Worm (Caenorhabditis elegans): ENCODE measurements around the gene dsc-4.
A peak's percentile ranks its signal among the peaks of the same experiment; 100 is the strongest.

Gene dsc-4

ce11 chrIV:282008-282407 is 38.3 kb downstream of the dsc-4 start (continued):
- TF ChIP-seq daf-19 (GFP tag; conservative IDR thresholded peaks at IDR 0.05) (no peak), ceh-82 (tag; optimal IDR thresholded peaks at IDR 0.05) (no peak), tra-1 (GFP tag; IDR thresholded peaks at IDR 0.05) (no peak), nhr-28 (tag; optimal IDR thresholded peaks at IDR 0.05) (peak; percentile 12), unc-130 (GFP tag; optimal IDR thresholded peaks at IDR 0.05) (no peak), daf-8 (GFP tag; IDR thresholded peaks at IDR 0.05) (no peak), egl-27 (tag; optimal IDR thresholded peaks at IDR 0.05) (no peak), aha-1 (tag) (peak; percentile 93), Y105C5A.15 (GFP tag; IDR thresholded peaks at IDR 0.05) (no peak), T26A8.4 (GFP tag; IDR thresholded peaks at IDR 0.05) (no peak), set-16 (GFP tag; IDR thresholded peaks at IDR 0.05) (no peak), mxl-3 (GFP tag; optimal IDR thresholded peaks at IDR 0.05) (no peak)

ce11 chrIV:281247-281646 is 39.1 kb downstream of the dsc-4 start:
- TF ChIP-seq set-16 (GFP tag; IDR thresholded peaks at IDR 0.05) (peak; percentile 79), egl-43 (GFP tag; IDR thresholded peaks at IDR 0.05) (0 out of 2 replicates have a peak, but pooled peaks have one; percentile 48), dmd-8 (GFP tag; IDR thresholded peaks at IDR 0.05) (0 out of 2 replicates have a peak, but pooled peaks have one; percentile 40)

- TF ChIP-seq hmg-1.1 (GFP tag; IDR thresholded peaks at IDR 0.05) (no peak), nhr-237 (tag; optimal IDR thresholded peaks at IDR 0.05) (no peak), unc-62 (GFP tag; optimal IDR thresholded peaks at IDR 0.05 in 1 of 2) (peak in 1 of 2 experiments; percentile 64), unc-62 (tag; optimal IDR thresholded peaks at IDR 0.05) (no peak)
Measured at ce11 chrIV:278284-278683, 42.1 kb downstream of the dsc-4 start.

- TF ChIP-seq hlh-11 (tag; optimal IDR thresholded peaks at IDR 0.05) (peak; percentile 28), pqm-1 (tag; optimal IDR thresholded peaks at IDR 0.05) (peak; percentile 54), daf-16 (GFP tag; optimal IDR thresholded peaks at IDR 0.05) (no peak), daf-16 (tag; optimal IDR thresholded peaks at IDR 0.05) (peak; percentile 78), zip-2 (tag; optimal IDR thresholded peaks at IDR 0.05) (no peak), nhr-77 (tag; optimal IDR thresholded peaks at IDR 0.05) (peak; percentile 57), nhr-28 (tag; optimal IDR thresholded peaks at IDR 0.05) (peak; percentile 64), dve-1 (tag; optimal IDR thresholded peaks at IDR 0.05; ENCODE audit: insufficient read depth) (peak; percentile 48), R02D3.7 (tag; optimal IDR thresholded peaks at IDR 0.05) (no peak), F49E8.2 (tag; optimal IDR thresholded peaks at IDR 0.05; ENCODE audit: borderline replicate concordance) (no peak)
Measured at ce11 chrIV:275146-275545, 45.2 kb downstream of the dsc-4 start.

- peak; percentile 15; the same call in 1 of the 2 replicates for TF ChIP-seq tra-1 (GFP tag; IDR thresholded peaks at IDR 0.05)
- peak; percentile 74 for TF ChIP-seq mep-1 (tag; optimal IDR thresholded peaks at IDR 0.05)
- no peak for TF ChIP-seq D1046.2 (GFP tag; IDR thresholded peaks at IDR 0.05)
- TF ChIP-seq daf-19 (GFP tag; conservative IDR thresholded peaks at IDR 0.05), result no peak
- no peak for TF ChIP-seq tag-97 (GFP tag; IDR thresholded peaks at IDR 0.05)
- TF ChIP-seq mxl-3 (GFP tag; optimal IDR thresholded peaks at IDR 0.05), result peak; percentile 32
- peak; percentile 64 for TF ChIP-seq nhr-48 (tag; optimal IDR thresholded peaks at IDR 0.05)
- no peak for TF ChIP-seq aly-2 (tag; optimal IDR thresholded peaks at IDR 0.05)
- TF ChIP-seq ceh-44 (GFP tag; IDR thresholded peaks at IDR 0.05), result no peak
- TF ChIP-seq T20F7.1 (GFP tag; optimal IDR thresholded peaks at IDR 0.05), result peak; percentile 54
- TF ChIP-seq nhr-102 (tag; optimal IDR thresholded peaks at IDR 0.05), result peak; percentile 58
- no peak for TF ChIP-seq sdz-12 (GFP tag; optimal IDR thresholded peaks at IDR 0.05)
- peak; percentile 40 for TF ChIP-seq mes-2 (tag; optimal IDR thresholded peaks at IDR 0.05; ENCODE audit: poor library complexity, severe bottlenecking)
- TF ChIP-seq saeg-2 (GFP tag; IDR thresholded peaks at IDR 0.05), result no peak
- TF ChIP-seq hlh-30 (tag; optimal IDR thresholded peaks at IDR 0.05; ENCODE audit: insufficient read depth), result peak; percentile 71
- TF ChIP-seq F49E8.2 (tag; optimal IDR thresholded peaks at IDR 0.05; ENCODE audit: borderline replicate concordance), result no peak
- peak; percentile 83 for TF ChIP-seq dmd-6 (GFP tag; IDR thresholded peaks at IDR 0.05)
- TF ChIP-seq ztf-7 (tag; optimal IDR thresholded peaks at IDR 0.05), result no peak
- TF ChIP-seq pqm-1 (tag; optimal IDR thresholded peaks at IDR 0.05), result peak; percentile 99
- no peak for TF ChIP-seq egl-43 (GFP tag; IDR thresholded peaks at IDR 0.05)
- TF ChIP-seq unc-62 (GFP tag; optimal IDR thresholded peaks at IDR 0.05 in 1 of 2), result peak in 1 of 2 experiments; percentile 49
- no peak for TF ChIP-seq unc-62 (tag; optimal IDR thresholded peaks at IDR 0.05)
- TF ChIP-seq nhr-77 (tag; optimal IDR thresholded peaks at IDR 0.05), result peak; percentile 92
- peak; percentile 65 for TF ChIP-seq pha-4 (GFP tag; IDR thresholded peaks at IDR 0.05)
- no peak for TF ChIP-seq pha-4 (tag; optimal IDR thresholded peaks at IDR 0.05)
- no peak for TF ChIP-seq attf-4 (tag; optimal IDR thresholded peaks at IDR 0.05)
- TF ChIP-seq ceh-82 (tag; optimal IDR thresholded peaks at IDR 0.05), result no peak
Measured at ce11 chrIV:274185-274584, 46.2 kb downstream of the dsc-4 start, which contains the start of gene sma-10. Gene sma-10, plus strand, starts transcription at chrIV:274420.
